1 fruit fly cellular context compared by ENCODE assay signal in the genomic region with DNA sequence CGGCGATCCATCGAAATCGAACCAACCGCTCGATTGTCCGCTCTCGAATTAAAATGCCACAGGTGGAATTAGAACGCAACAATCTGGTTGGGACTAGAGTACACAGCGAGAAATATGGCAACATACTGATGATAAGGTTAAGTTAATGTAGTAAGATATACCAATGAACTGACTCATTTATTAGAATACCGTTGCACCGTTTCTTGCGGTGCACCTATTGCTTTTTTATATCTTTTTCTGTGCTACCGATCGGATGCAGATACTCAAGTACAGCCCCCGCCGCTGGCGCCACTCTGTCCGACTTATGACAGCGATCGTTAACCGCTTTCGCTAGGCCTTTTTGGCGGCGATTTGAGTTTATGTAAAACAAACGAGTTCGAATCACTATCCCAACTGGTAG.
TF ChIP-seq lines count a peak whose summit lies in the region.

No protein-coding gene starts in this region.

TF ChIP-seq in whole organism, embryonic, 481 proteins besides CTCF, POLR2A, EP300 and RAD21 (continued from another document):
- TF ChIP-seq CG2120 (GFP tag; optimal IDR thresholded peaks at IDR 0.05; lab: Kevin White, UChicago), result peak; percentile 1
- TF ChIP-seq CG11504 (tag; optimal IDR thresholded peaks at IDR 0.05; lab: Kevin White, UChicago), result peak; percentile 2
- no peak for TF ChIP-seq CG33557 (GFP tag; optimal IDR thresholded peaks at IDR 0.05; lab: Kevin White, UChicago)
- TF ChIP-seq CG7963 (GFP tag; IDR thresholded peaks at IDR 0.05; lab: Robert Waterston, UW; ENCODE audit: partially characterized antibody), result no peak
- peak; percentile 85 for TF ChIP-seq sens (GFP tag; lab: Kevin White, UChicago)
- no peak for TF ChIP-seq gce (GFP tag; IDR thresholded peaks at IDR 0.05; lab: Robert Waterston, UW)
- no peak for TF ChIP-seq insv (GFP tag; optimal IDR thresholded peaks at IDR 0.05; lab: Kevin White, UChicago)
- TF ChIP-seq HLHmδ (GFP tag; optimal IDR thresholded peaks at IDR 0.05; lab: Kevin White, UChicago), result no peak
- TF ChIP-seq sisA (GFP tag; IDR thresholded peaks at IDR 0.05; lab: Robert Waterston, UW), result 0 out of 2 replicates have a peak, but pooled peaks have one; percentile 20
- TF ChIP-seq Blimp-1 (GFP tag; optimal IDR thresholded peaks at IDR 0.05; lab: Kevin White, UChicago), result no peak
- no peak for TF ChIP-seq CG4820 (GFP tag; optimal IDR thresholded peaks at IDR 0.05; lab: Kevin White, UChicago)
- TF ChIP-seq Ets65A (GFP tag; lab: Kevin White, UChicago), result peak; percentile 8
- 0 out of 3 replicates have a peak, but pooled peaks have one; percentile 31 for TF ChIP-seq dysf (GFP tag; IDR thresholded peaks at IDR 0.05; lab: Robert Waterston, UW)
- TF ChIP-seq CG31388 (GFP tag; optimal IDR thresholded peaks at IDR 0.05; lab: Kevin White, UChicago), result no peak
- TF ChIP-seq Abd-B (GFP tag; optimal IDR thresholded peaks at IDR 0.05; lab: Kevin White, UChicago), result peak; percentile 29
- 0 out of 2 replicates have a peak, but pooled peaks have one; percentile 12 for TF ChIP-seq klu (GFP tag; IDR thresholded peaks at IDR 0.05; lab: Robert Waterston, UW)
- TF ChIP-seq yki (optimal IDR thresholded peaks at IDR 0.05; lab: Kevin White, UChicago), result no peak
- 0 out of 2 replicates have a peak, but pooled peaks have one; percentile 28 for TF ChIP-seq seq (GFP tag; IDR thresholded peaks at IDR 0.05; lab: Robert Waterston, UW)
- TF ChIP-seq CG10209 (GFP tag; optimal IDR thresholded peaks at IDR 0.05; lab: Kevin White, UChicago), result no peak
- TF ChIP-seq gsb (GFP tag; IDR thresholded peaks at IDR 0.05; lab: Robert Waterston, UW), result no peak
- no peak for TF ChIP-seq CG13287 (GFP tag; IDR thresholded peaks at IDR 0.05; lab: Robert Waterston, UW; ENCODE audit: partially characterized antibody)
- no peak for TF ChIP-seq CG13775 (GFP tag; optimal IDR thresholded peaks at IDR 0.05; lab: Kevin White, UChicago)
- no peak for TF ChIP-seq unpg (GFP tag; optimal IDR thresholded peaks at IDR 0.05; lab: Kevin White, UChicago)
- no peak for TF ChIP-seq Fer3 (tag; optimal IDR thresholded peaks at IDR 0.05; lab: Kevin White, UChicago)
- TF ChIP-seq twi (tag; optimal IDR thresholded peaks at IDR 0.05; lab: Kevin White, UChicago), result no peak
- TF ChIP-seq CG1603 (tag; optimal IDR thresholded peaks at IDR 0.05; lab: Kevin White, UChicago), result peak; percentile 14
